Worm (Caenorhabditis elegans): ENCODE results near the gene henn-1.

- TF ChIP-seq fkh-10 (GFP tag; optimal IDR thresholded peaks at IDR 0.05) (no peak), snpc-4 (tag; optimal IDR thresholded peaks at IDR 0.05) (no peak), unc-62 (GFP tag; optimal IDR thresholded peaks at IDR 0.05) (no peak), hmg-11 (tag; optimal IDR thresholded peaks at IDR 0.05) (no peak), ztf-11 (tag; optimal IDR thresholded peaks at IDR 0.05) (no peak), nfya-1 (tag; optimal IDR thresholded peaks at IDR 0.05; ENCODE audit: insufficient read depth) (no peak), jun-1 (tag; optimal IDR thresholded peaks at IDR 0.05) (no peak), ceh-82 (tag; optimal IDR thresholded peaks at IDR 0.05) (no peak), ama-1 (optimal IDR thresholded peaks at IDR 0.05) (no peak)
These were observed 30.9 kb downstream of the henn-1 start, which contains the start of gene col-91 for ce11 chrIII:8263377-8263776.

Data from whole organism, L3 larva.